Worm (Caenorhabditis elegans) whole organism, young adult: ENCODE data around the gene rga-1.

ENCODE experiments used
- B0019.2 ChIP-seq: fragments of 200-800 bp; sonication (Bioruptor generic); conservative IDR thresholded peaks from 2 replicates; pipeline ENCODE4 v1.3.6; 2022; ENCODE audit warnings: missing genetic modification reagents, missing genetic modification characterization, missing compliant biosample characterization
- B0261.1 ChIP-seq: sonication (generic microtip); optimal IDR thresholded peaks from 2 replicates; lab custom pipeline; 2016; ENCODE audit warnings: mild to moderate bottlenecking, missing genetic modification characterization, moderate library complexity, missing compliant biosample characterization
- D2030.7 ChIP-seq: fragments of 200-800 bp; sonication (Bioruptor generic); IDR thresholded peaks from 2 replicates; pipeline ENCODE4 v1.3.6; 2022; ENCODE audit warnings: missing genetic modification reagents, missing genetic modification characterization, missing compliant biosample characterization
- F23B12.7 ChIP-seq: sonication (generic microtip); optimal IDR thresholded peaks from 2 replicates; lab custom pipeline; 2017; ENCODE audit warnings: missing genetic modification characterization, mild to moderate bottlenecking, missing compliant biosample characterization, antibody characterized with exemption, moderate library complexity; ENCODE audit not compliant: insufficient read depth
- F33H1.4 ChIP-seq: fragments of 200-800 bp; sonication (Bioruptor generic); IDR thresholded peaks from 2 replicates; pipeline ENCODE4 v1.3.6; 2022; ENCODE audit warnings: missing genetic modification reagents, missing genetic modification characterization, missing compliant biosample characterization
- F49E8.2 ChIP-seq: sonication (generic microtip); optimal IDR thresholded peaks from 3 replicates; lab custom pipeline; 2017; ENCODE audit warnings: missing genetic modification characterization, mild to moderate bottlenecking, missing compliant biosample characterization, antibody characterized with exemption, moderate library complexity; ENCODE audit not compliant: insufficient read depth
- F52B5.7 ChIP-seq: sonication (generic microtip); optimal IDR thresholded peaks from 2 replicates; lab custom pipeline; 2016; ENCODE audit warnings: mild to moderate bottlenecking, missing genetic modification characterization, missing compliant biosample characterization
- K12H6.12 ChIP-seq: fragments of 200-800 bp; sonication (Bioruptor generic); optimal IDR thresholded peaks from 2 replicates; lab custom pipeline; 2018; ENCODE audit warnings: mild to moderate bottlenecking, missing genetic modification characterization, missing compliant biosample characterization
- T07F8.4 ChIP-seq: sonication (generic microtip); optimal IDR thresholded peaks from 2 replicates; lab custom pipeline; 2016; ENCODE audit warnings: mild to moderate bottlenecking, missing genetic modification characterization, moderate library complexity, missing compliant biosample characterization
- Y53F4B.3 ChIP-seq: fragments of 200-800 bp; sonication (Bioruptor generic); IDR thresholded peaks from 2 replicates; pipeline ENCODE4 v1.3.6; 2022; ENCODE audit warnings: missing genetic modification reagents, missing genetic modification characterization, missing compliant biosample characterization
- Y67H2A.10 ChIP-seq: fragments of 200-800 bp; sonication (Bioruptor generic); conservative IDR thresholded peaks from 2 replicates; pipeline ENCODE4 v1.3.6; 2022; ENCODE audit warnings: missing genetic modification reagents, missing genetic modification characterization, missing compliant biosample characterization
- Y79H2A.3 ChIP-seq: fragments of 200-800 bp; sonication (Bioruptor generic); conservative IDR thresholded peaks from 2 replicates; pipeline ENCODE4 v1.3.6; 2022; ENCODE audit warnings: missing genetic modification reagents, missing genetic modification characterization, missing compliant biosample characterization
- ZK185.1 ChIP-seq: sonication (generic microtip); optimal IDR thresholded peaks from 2 replicates; lab custom pipeline; 2016; ENCODE audit warnings: mild to moderate bottlenecking, missing genetic modification characterization, missing compliant biosample characterization; ENCODE audit not compliant: poor library complexity, severe bottlenecking
- aptf-3 ChIP-seq: fragments of 200-800 bp; sonication (Bioruptor generic); IDR thresholded peaks from 2 replicates; pipeline ENCODE4 v1.3.6; 2022; ENCODE audit warnings: missing genetic modification characterization, missing compliant biosample characterization
- atf-7 ChIP-seq: sonication (generic microtip); optimal IDR thresholded peaks from 2 replicates; lab custom pipeline; 2017; ENCODE audit warnings: mild to moderate bottlenecking, missing genetic modification characterization, missing compliant biosample characterization
- athp-1 ChIP-seq: sonication (generic microtip); optimal IDR thresholded peaks from 2 replicates; lab custom pipeline; 2017; ENCODE audit warnings: mild to moderate bottlenecking, missing genetic modification characterization, missing compliant biosample characterization
- cebp-1 ChIP-seq, 2 experiments: fragments of 200-800 bp in 1 of 2; sonication (Bioruptor generic) in 1 of 2; sonication (generic microtip) in 1 of 2; IDR thresholded peaks in 1 of 2; optimal IDR thresholded peaks in 1 of 2; 2 replicates each; pipeline versions ENCODE4 v1.3.6 to Lab custom; 2017 to 2022; ENCODE audit warnings: missing compliant biosample characterization in 2 of 2, missing genetic modification characterization in 2 of 2, mild to moderate bottlenecking in 1 of 2, missing genetic modification reagents in 1 of 2, moderate library complexity in 1 of 2
- ceh-100 ChIP-seq: fragments of 200-800 bp; sonication (Bioruptor generic); IDR thresholded peaks from 2 replicates; pipeline ENCODE4 v1.3.6; 2022; ENCODE audit warnings: missing genetic modification reagents, missing genetic modification characterization, missing compliant biosample characterization
- ceh-40 ChIP-seq: fragments of 200-800 bp; sonication (Bioruptor generic); IDR thresholded peaks from 2 replicates; pipeline ENCODE4 v1.3.6; 2022; ENCODE audit warnings: missing genetic modification characterization, missing compliant biosample characterization
- chd-7 ChIP-seq: sonication (generic microtip); optimal IDR thresholded peaks from 2 replicates; lab custom pipeline; 2016; ENCODE audit warnings: mild to moderate bottlenecking, missing genetic modification characterization, moderate library complexity, missing compliant biosample characterization
- dox-1 ChIP-seq: fragments of 200-800 bp; sonication (Bioruptor generic); IDR thresholded peaks from 2 replicates; pipeline ENCODE4 v1.3.6; 2022; ENCODE audit warnings: missing genetic modification reagents, missing genetic modification characterization, missing compliant biosample characterization
- efl-1 ChIP-seq: fragments of 150-350 bp; optimal IDR thresholded peaks from 2 replicates; lab custom pipeline; 2014; ENCODE audit warnings: missing biosample characterization, missing genetic modification reagents, missing genetic modification characterization
- egl-18 ChIP-seq: fragments of 200-800 bp; sonication (Bioruptor generic); IDR thresholded peaks from 2 replicates; pipeline ENCODE4 v1.3.6; 2022; ENCODE audit warnings: missing genetic modification reagents, missing genetic modification characterization, missing compliant biosample characterization
- egrh-3 ChIP-seq: fragments of 200-800 bp; sonication (Bioruptor generic); IDR thresholded peaks from 2 replicates; pipeline ENCODE4 v1.3.6; 2022; ENCODE audit warnings: missing genetic modification reagents, missing genetic modification characterization, missing compliant biosample characterization
- ekl-4 ChIP-seq: fragments of 200-800 bp; sonication (Bioruptor generic); IDR thresholded peaks from 2 replicates; pipeline ENCODE4 v1.3.6; 2022; ENCODE audit warnings: missing genetic modification reagents, missing genetic modification characterization, missing compliant biosample characterization
- fkh-3 ChIP-seq: sonication (generic microtip); optimal IDR thresholded peaks from 2 replicates; lab custom pipeline; 2016; ENCODE audit warnings: mild to moderate bottlenecking, missing genetic modification characterization, missing compliant biosample characterization
- hrde-1 ChIP-seq: sonication (generic microtip); optimal IDR thresholded peaks from 2 replicates; lab custom pipeline; 2016; ENCODE audit warnings: missing genetic modification characterization, mild to moderate bottlenecking, missing compliant biosample characterization, moderate library complexity, missing genotype, missing genetic modification reagents, borderline replicate concordance
- let-607 ChIP-seq, 2 experiments: fragments of 200-800 bp in 1 of 2; sonication (Bioruptor generic) in 1 of 2; sonication (generic microtip) in 1 of 2; optimal IDR thresholded peaks; 2 replicates each; lab custom pipeline; 2016 to 2018; ENCODE audit warnings: mild to moderate bottlenecking in 2 of 2, missing compliant biosample characterization in 2 of 2, missing genetic modification characterization in 2 of 2, moderate library complexity in 2 of 2, missing genotype in 1 of 2
- lin-35 ChIP-seq, 3 experiments: fragments of 150-350 bp in 2 of 3; sonication (generic microtip) in 1 of 3; optimal IDR thresholded peaks; 2 replicates each; lab custom pipeline; 2014 to 2018; ENCODE audit warnings: missing biosample characterization in 3 of 3, missing genetic modification characterization in 3 of 3, missing genetic modification reagents in 3 of 3
- lin-40 ChIP-seq: sonication (generic microtip); optimal IDR thresholded peaks from 2 replicates; lab custom pipeline; 2016; ENCODE audit warnings: missing genetic modification characterization, mild to moderate bottlenecking, missing compliant biosample characterization, missing genotype, missing genetic modification reagents
- lsl-1 ChIP-seq: fragments of 200-800 bp; sonication (Bioruptor generic); optimal IDR thresholded peaks from 2 replicates; lab custom pipeline; 2018; ENCODE audit warnings: mild to moderate bottlenecking, missing genetic modification characterization, moderate library complexity, missing compliant biosample characterization
- madf-10 ChIP-seq: sonication (generic microtip); optimal IDR thresholded peaks from 2 replicates; lab custom pipeline; 2016; ENCODE audit warnings: mild to moderate bottlenecking, missing genetic modification characterization, missing compliant biosample characterization
- madf-6 ChIP-seq: fragments of 200-800 bp; sonication (Bioruptor generic); IDR thresholded peaks from 2 replicates; pipeline ENCODE4 v1.3.6; 2022; ENCODE audit warnings: missing genetic modification reagents, missing genetic modification characterization, missing compliant biosample characterization
- mcd-1 ChIP-seq: fragments of 200-800 bp; sonication (Bioruptor generic); IDR thresholded peaks from 2 replicates; pipeline ENCODE4 v1.3.6; 2022; ENCODE audit warnings: missing genetic modification reagents, missing genetic modification characterization, missing compliant biosample characterization
- nfyb-1 ChIP-seq: fragments of 200-800 bp; sonication (Bioruptor generic); IDR thresholded peaks from 2 replicates; pipeline ENCODE4 v1.3.6; 2022; ENCODE audit warnings: missing genetic modification reagents, missing genetic modification characterization, missing compliant biosample characterization
- nhr-120 ChIP-seq: fragments of 200-800 bp; sonication (Bioruptor generic); IDR thresholded peaks from 2 replicates; pipeline ENCODE4 v1.3.6; 2022; ENCODE audit warnings: missing genetic modification characterization, missing compliant biosample characterization
- nhr-27 ChIP-seq: fragments of 200-800 bp; sonication (Bioruptor generic); optimal IDR thresholded peaks from 2 replicates; lab custom pipeline; 2018; ENCODE audit warnings: mild to moderate bottlenecking, missing genetic modification characterization, moderate library complexity, missing compliant biosample characterization
- rcor-1 ChIP-seq: fragments of 200-800 bp; sonication (Bioruptor generic); IDR thresholded peaks from 2 replicates; pipeline ENCODE4 v1.3.6; 2022; ENCODE audit warnings: missing genetic modification reagents, missing genetic modification characterization, missing compliant biosample characterization
- sea-2 ChIP-seq: fragments of 200-800 bp; sonication (Bioruptor generic); IDR thresholded peaks from 2 replicates; pipeline ENCODE4 v1.3.6; 2022; ENCODE audit warnings: missing genetic modification characterization, missing compliant biosample characterization
- snpc-1.1 ChIP-seq: sonication (generic microtip); optimal IDR thresholded peaks from 2 replicates; lab custom pipeline; 2017; ENCODE audit warnings: missing genetic modification characterization, mild to moderate bottlenecking, missing compliant biosample characterization, antibody characterized with exemption, moderate library complexity, missing genotype, missing genetic modification reagents; ENCODE audit not compliant: insufficient read depth
- snpc-1.3 ChIP-seq: sonication (generic microtip); optimal IDR thresholded peaks from 2 replicates; lab custom pipeline; 2017; ENCODE audit warnings: missing genetic modification characterization, mild to moderate bottlenecking, missing compliant biosample characterization, antibody characterized with exemption, moderate library complexity, missing genotype, missing genetic modification reagents; ENCODE audit not compliant: insufficient read depth
- sptf-2 ChIP-seq: fragments of 200-800 bp; sonication (Bioruptor generic); optimal IDR thresholded peaks from 2 replicates; lab custom pipeline; 2018; ENCODE audit warnings: mild to moderate bottlenecking, missing genetic modification characterization, missing compliant biosample characterization
- tlf-1 ChIP-seq: fragments of 200-800 bp; sonication (Bioruptor generic); optimal IDR thresholded peaks from 2 replicates; lab custom pipeline; 2018; ENCODE audit warnings: mild to moderate bottlenecking, missing genetic modification characterization, missing compliant biosample characterization
- zfh-2 ChIP-seq: fragments of 200-800 bp; sonication (Bioruptor generic); conservative IDR thresholded peaks from 2 replicates; pipeline ENCODE4 v1.3.6; 2022; ENCODE audit warnings: missing genetic modification reagents, missing genetic modification characterization, missing compliant biosample characterization
- zim-3 ChIP-seq: sonication (generic microtip); optimal IDR thresholded peaks from 2 replicates; lab custom pipeline; 2017; ENCODE audit warnings: mild to moderate bottlenecking, missing genetic modification characterization, moderate library complexity, missing compliant biosample characterization
- ztf-3 ChIP-seq: fragments of 200-800 bp; sonication (Bioruptor generic); optimal IDR thresholded peaks from 2 replicates; lab custom pipeline; 2018; ENCODE audit warnings: mild to moderate bottlenecking, missing genetic modification characterization, missing compliant biosample characterization

Gene rga-1

DNA sequence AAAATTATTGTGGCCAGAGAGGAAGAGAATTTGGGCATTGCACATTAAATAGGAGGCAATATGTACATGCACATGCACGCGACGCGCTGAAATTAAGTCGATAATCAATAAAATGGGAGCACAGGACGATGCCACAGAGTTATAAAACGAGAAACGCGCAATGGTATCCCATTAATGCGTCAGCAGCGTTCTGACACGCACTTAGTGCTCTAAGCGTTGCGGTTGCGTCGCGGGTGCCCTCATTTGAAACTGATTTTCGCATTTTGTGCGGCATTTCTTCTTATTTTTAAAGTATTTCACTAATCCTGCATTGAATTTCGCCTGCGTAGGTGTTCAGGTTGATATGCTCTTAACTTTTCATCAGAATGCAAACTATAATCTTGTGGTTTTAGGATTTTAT is 11.7 kb upstream of the rga-1 start, which contains the start of gene rsp-1 (continued):
- peak; percentile 36 for TF ChIP-seq hrde-1 (tag; lab: Kevin White, UChicago)
- peak; percentile 4 for TF ChIP-seq sptf-2 (GFP tag; lab: Kevin White, UChicago)
- peak; percentile 78 for TF ChIP-seq ceh-100 (GFP tag; lab: Robert Waterston, UW)
- peak; percentile 67; the same call in 1 of the 2 replicates for TF ChIP-seq B0019.2 (GFP tag; lab: Robert Waterston, UW)
- peak; percentile 72 for TF ChIP-seq snpc-1.3 (tag; lab: Kevin White, UChicago)
- peak; percentile 77 for TF ChIP-seq D2030.7 (GFP tag; lab: Robert Waterston, UW)
- peak; percentile 85 for TF ChIP-seq F23B12.7
- peak; percentile 95 for TF ChIP-seq dox-1 (GFP tag; lab: Robert Waterston, UW)
- TF ChIP-seq egl-18 (GFP tag; lab: Robert Waterston, UW): 0 out of 2 replicates have a peak, but pooled peaks have one; percentile 30
- TF ChIP-seq B0261.1 (tag; lab: Kevin White, UChicago): peak; percentile 12
- peak; percentile 64 for TF ChIP-seq chd-7 (tag; lab: Kevin White, UChicago)
- TF ChIP-seq let-607 (tag; optimal IDR thresholded peaks at IDR 0.05; lab: Kevin White, UChicago): peak; percentile 54 to 73
- TF ChIP-seq Y67H2A.10 (GFP tag; lab: Robert Waterston, UW): peak; percentile 81
- peak; percentile 94 for TF ChIP-seq ekl-4
- TF ChIP-seq fkh-3: no peak
- no peak for TF ChIP-seq nhr-120 (GFP tag; lab: Robert Waterston, UW)
- TF ChIP-seq lin-35 (GFP tag; optimal IDR thresholded peaks at IDR 0.05; lab: Kevin White, UChicago): peak in 2 of 3 experiments; percentile 74 to 93
- TF ChIP-seq nhr-27 (tag; lab: Kevin White, UChicago): no peak
- TF ChIP-seq athp-1 (tag; lab: Kevin White, UChicago): peak; percentile 82
- TF ChIP-seq Y79H2A.3 (GFP tag; lab: Robert Waterston, UW): no peak
- TF ChIP-seq cebp-1 (GFP tag; IDR thresholded peaks at IDR 0.05; lab: Robert Waterston, UW): peak; percentile 52
- TF ChIP-seq cebp-1 (tag; optimal IDR thresholded peaks at IDR 0.05; lab: Kevin White, UChicago): peak; percentile 89
- TF ChIP-seq zim-3 (tag; lab: Kevin White, UChicago): no peak
- TF ChIP-seq madf-10 (tag; lab: Kevin White, UChicago): peak; percentile 80
- TF ChIP-seq sea-2 (GFP tag; lab: Robert Waterston, UW): no peak
- TF ChIP-seq snpc-1.1 (tag; lab: Kevin White, UChicago): peak; percentile 42
- peak; percentile 88 for TF ChIP-seq rcor-1 (GFP tag; lab: Robert Waterston, UW)
- TF ChIP-seq aptf-3 (GFP tag; lab: Robert Waterston, UW): no peak
- peak; percentile 74 for TF ChIP-seq zfh-2 (GFP tag; lab: Robert Waterston, UW)
- peak; percentile 16 for TF ChIP-seq F52B5.7 (tag; lab: Kevin White, UChicago)
- peak; percentile 79 for TF ChIP-seq lsl-1 (GFP tag; lab: Kevin White, UChicago)
- TF ChIP-seq lin-40 (tag; lab: Kevin White, UChicago): peak; percentile 88
- TF ChIP-seq K12H6.12 (tag; lab: Kevin White, UChicago): peak; percentile 80
- TF ChIP-seq ceh-40 (GFP tag; lab: Robert Waterston, UW): no peak
- peak; percentile 87 for TF ChIP-seq tlf-1 (GFP tag; lab: Kevin White, UChicago)
- TF ChIP-seq Y53F4B.3: no peak
- TF ChIP-seq F49E8.2 (tag; lab: Kevin White, UChicago): peak; percentile 53
- peak; percentile 76 for TF ChIP-seq F33H1.4 (GFP tag; lab: Robert Waterston, UW)
- peak; percentile 80 for TF ChIP-seq ZK185.1
- TF ChIP-seq egrh-3 (GFP tag; lab: Robert Waterston, UW): no peak
- peak; percentile 90 for TF ChIP-seq mcd-1 (GFP tag; lab: Robert Waterston, UW)
- TF ChIP-seq atf-7 (tag; lab: Kevin White, UChicago): peak; percentile 66
- TF ChIP-seq T07F8.4 (tag; lab: Kevin White, UChicago): no peak
- peak; percentile 84 for TF ChIP-seq madf-6
- no peak for TF ChIP-seq ztf-3 (GFP tag; lab: Kevin White, UChicago)
- peak; percentile 86 for TF ChIP-seq nfyb-1 (GFP tag; lab: Robert Waterston, UW)
- peak; percentile 60 for TF ChIP-seq efl-1 (GFP tag; lab: Kevin White, UChicago)
